Worm (Caenorhabditis elegans): ENCODE results near the gene prdm-14.

- TF ChIP-seq lsy-2 (tag; optimal IDR thresholded peaks at IDR 0.05), result no peak
- no peak for TF ChIP-seq nhr-84 (tag; optimal IDR thresholded peaks at IDR 0.05)
- TF ChIP-seq lin-39 (tag; optimal IDR thresholded peaks at IDR 0.05), result no peak
- TF ChIP-seq fos-1 (tag; optimal IDR thresholded peaks at IDR 0.05), result no peak
- TF ChIP-seq sptf-1 (tag; optimal IDR thresholded peaks at IDR 0.05), result no peak
These were observed 21.7 kb upstream of the prdm-14 start for ce11 chrX:9024270-9024669.
